Fruit fly (Drosophila melanogaster) whole organism, larva: ENCODE results near the gene CarT.

Experiments used
- noc ChIP-seq: fragments of 200-800 bp; sonication (Bioruptor generic); optimal IDR thresholded peaks from 3 replicates; lab custom pipeline; 2019; ENCODE audit warnings: missing biosample characterization, mild to moderate bottlenecking, missing genetic modification characterization, moderate library complexity

CarT gene

DNA sequence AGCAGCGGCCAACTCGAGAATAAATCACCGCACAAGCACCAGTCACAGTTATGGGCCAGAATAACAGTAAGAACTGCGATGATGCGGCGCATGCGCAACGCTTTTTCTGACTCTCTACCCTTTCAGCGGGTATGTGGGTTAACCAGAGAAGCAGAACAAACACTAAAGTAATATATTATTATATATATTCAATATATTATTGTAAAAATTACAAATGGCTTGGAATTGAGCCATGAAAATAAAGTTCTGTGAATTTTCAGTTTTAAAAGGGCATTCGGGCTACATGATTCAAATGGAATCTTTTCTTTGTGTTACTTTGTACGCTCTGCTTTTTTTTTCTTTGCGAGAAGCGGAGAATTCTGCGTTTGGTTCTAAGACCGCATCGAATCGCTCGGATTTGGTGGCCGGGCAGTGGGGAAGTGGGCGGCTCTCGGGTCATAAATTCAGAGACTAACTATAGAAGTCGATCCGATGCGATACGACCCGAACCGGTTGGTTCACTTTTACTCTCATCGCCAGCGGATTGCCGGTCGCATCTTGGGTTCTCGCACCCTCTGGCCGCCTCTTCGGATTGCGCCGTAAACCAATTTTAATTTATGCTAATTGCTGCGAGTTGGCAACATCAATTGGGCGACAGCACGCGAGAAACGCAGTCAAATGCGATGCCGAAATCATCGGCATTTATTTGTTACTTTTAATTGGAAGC is 29.4 kb downstream of the CarT start:
- peak; percentile 51 for TF ChIP-seq noc (tag; lab: Kevin White, UChicago)

DNA sequence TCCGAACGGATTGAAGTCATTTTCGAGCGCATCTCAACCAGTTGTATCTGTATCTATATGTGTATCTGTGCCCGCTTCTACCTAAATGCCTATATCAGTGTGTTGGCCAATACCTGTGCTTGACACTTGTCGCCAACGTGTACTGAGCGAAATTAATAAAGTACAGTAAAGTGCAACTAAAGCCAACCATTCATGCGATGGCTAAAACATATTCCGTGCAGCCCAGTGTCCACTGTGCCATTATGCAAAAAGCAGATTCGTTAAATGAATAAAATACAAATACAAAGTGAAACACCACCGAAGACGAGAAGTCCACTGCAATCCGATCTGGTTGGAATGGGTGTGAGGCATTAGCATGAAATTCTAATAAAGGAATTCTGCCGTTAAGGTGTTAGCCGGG is 35.0 kb downstream of the CarT start:
- no peak for TF ChIP-seq noc (tag; lab: Kevin White, UChicago)

DNA sequence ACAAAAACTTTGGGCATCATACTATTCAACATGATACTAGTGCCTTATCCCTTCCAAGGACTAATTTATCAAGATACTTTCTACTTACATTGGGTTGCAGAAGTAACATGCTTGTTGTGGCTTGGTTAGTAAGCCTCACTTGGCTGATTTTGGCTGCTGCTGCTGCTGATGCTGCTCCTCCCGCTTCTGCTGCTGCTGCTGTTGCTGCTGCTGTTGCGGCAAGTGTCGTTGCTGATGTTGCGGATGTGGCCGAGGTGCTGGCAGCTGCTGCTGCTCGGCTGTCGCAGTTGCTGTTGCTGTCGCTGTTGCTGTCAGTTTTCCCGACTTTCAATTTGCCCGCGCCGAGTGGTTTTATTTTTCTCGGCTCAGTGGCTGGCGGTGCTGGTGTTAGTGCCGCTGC is 40.0 kb downstream of the CarT start:
- no peak for TF ChIP-seq noc (tag; lab: Kevin White, UChicago)

DNA sequence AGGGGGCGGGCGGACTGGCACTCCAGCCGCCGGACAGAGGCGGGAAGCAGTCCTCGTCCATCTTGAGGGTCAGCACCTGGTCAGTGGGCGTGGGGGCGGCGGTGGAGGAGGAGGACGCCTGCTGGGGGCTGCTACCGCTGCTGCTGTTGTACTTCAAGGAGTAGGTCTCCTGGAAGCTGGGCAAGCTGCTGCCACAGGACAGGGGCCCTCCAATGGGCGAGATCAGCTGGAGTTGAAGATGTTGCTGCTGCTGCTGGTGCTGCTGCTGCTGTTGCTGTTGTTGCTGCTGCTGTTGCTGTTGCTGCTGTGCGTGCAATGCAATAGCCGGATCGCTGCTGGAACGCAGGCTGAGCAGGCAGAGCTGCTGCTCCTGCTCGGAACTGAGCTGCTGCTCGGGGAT is 41.4 kb downstream of the CarT start:
- no peak for TF ChIP-seq noc (tag; lab: Kevin White, UChicago)

DNA sequence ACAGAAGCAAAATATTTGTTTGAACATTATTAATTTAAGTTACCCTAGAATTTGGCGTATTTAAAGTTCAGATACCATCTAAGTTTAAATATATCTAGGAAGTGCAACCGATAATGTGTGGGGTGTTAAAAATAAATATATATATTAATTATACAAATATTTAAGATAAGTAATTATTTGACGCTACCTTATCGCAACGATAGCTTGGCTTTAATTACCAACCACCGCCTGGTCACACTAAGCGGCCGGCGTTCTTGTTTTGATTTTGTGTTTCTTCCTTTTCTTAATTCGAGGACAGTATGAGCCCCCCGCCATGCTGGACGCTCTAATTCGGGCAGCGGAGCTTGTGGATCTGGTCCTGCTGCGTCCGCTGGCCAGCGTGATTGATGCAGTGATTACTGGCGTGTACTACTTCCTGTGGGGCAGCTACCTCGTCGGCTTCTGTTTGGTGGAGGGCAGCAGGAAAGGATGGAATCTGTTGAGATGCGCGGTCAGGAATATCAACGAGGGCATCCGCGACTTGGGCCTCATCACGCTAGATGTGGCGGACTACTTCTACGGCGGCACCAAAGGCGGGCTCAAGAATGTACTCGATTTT is 47.8 kb downstream of the CarT start, which contains the start of gene CG2617:
CG2617 (plus strand) TSS at position 233 of the 598 bp plus-strand sequence.
- no peak for TF ChIP-seq noc (tag; lab: Kevin White, UChicago)

DNA sequence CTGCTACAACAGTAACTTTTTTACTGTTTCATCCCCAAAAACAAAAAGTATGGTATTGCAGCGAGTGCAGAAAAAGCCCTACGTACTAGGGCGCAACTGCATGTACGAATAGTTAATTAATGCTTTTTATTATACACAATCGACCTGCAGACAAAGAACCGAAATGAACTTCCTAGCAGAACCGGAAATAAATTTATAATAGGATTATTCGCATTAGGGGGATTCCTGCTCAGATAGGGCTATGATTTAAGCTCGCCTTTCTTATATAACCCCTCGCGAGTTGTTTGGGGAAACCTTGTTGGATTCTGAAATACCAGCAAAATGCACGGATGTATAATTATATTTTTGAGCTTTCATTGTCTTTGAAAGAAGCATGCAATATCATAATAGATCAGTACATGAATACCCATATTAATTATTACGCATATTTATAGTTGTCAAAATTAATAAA is 48.4 kb downstream of the CarT start, which contains the start of gene Cen:
Cen (minus strand) TSS at position 199 of the 451 bp plus-strand sequence.
- TF ChIP-seq noc (tag; lab: Kevin White, UChicago): peak; percentile 6
